Fruit fly (Drosophila melanogaster) whole organism, embryonic: ENCODE results near the gene Snx1.

Experiments
- Bgb ChIP-seq: fragments of 200-800 bp; sonication (Bioruptor generic); IDR thresholded peaks from 2 replicates; pipeline ENCODE4 v1.3.6; 2022; ENCODE audit warnings: missing biosample characterization, missing genetic modification characterization; ENCODE audit not compliant: partially characterized antibody
- Blimp-1 ChIP-seq: fragments of 200-800 bp; sonication (Bioruptor generic); optimal IDR thresholded peaks from 3 replicates; lab custom pipeline; 2018; ENCODE audit warnings: missing biosample characterization, missing genetic modification characterization, mild to moderate bottlenecking, moderate library complexity, missing genetic modification reagents
- CG12744 ChIP-seq: fragments of 200-800 bp; sonication (Bioruptor generic); optimal IDR thresholded peaks from 2 replicates; lab custom pipeline; 2016; ENCODE audit warnings: missing biosample characterization, missing genetic modification characterization
- CG12942 ChIP-seq: fragments of 200-800 bp; sonication (Bioruptor generic); optimal IDR thresholded peaks from 3 replicates; lab custom pipeline; 2016; ENCODE audit warnings: missing biosample characterization, missing genetic modification characterization
- CG13894 ChIP-seq: fragments of 200-800 bp; sonication (Bioruptor generic); optimal IDR thresholded peaks from 3 replicates; lab custom pipeline; 2018; ENCODE audit warnings: missing biosample characterization, mild to moderate bottlenecking, missing genetic modification characterization, moderate library complexity
- CG14965 ChIP-seq: fragments of 200-800 bp; sonication (Bioruptor generic); optimal IDR thresholded peaks from 2 replicates; lab custom pipeline; 2016; ENCODE audit warnings: missing biosample characterization, missing genetic modification characterization, borderline replicate concordance
- CG15696 ChIP-seq: fragments of 200-800 bp; sonication (Bioruptor generic); optimal IDR thresholded peaks from 2 replicates; lab custom pipeline; 2019; ENCODE audit warnings: missing biosample characterization, mild to moderate bottlenecking, missing genetic modification characterization, moderate library complexity
- CG1602 ChIP-seq: fragments of 200-800 bp; sonication (Bioruptor generic); optimal IDR thresholded peaks from 3 replicates; lab custom pipeline; 2016; ENCODE audit warnings: missing biosample characterization, missing genetic modification characterization
- CG17829 ChIP-seq: fragments of 200-800 bp; optimal IDR thresholded peaks from 2 replicates; lab custom pipeline; 2019; ENCODE audit warnings: missing biosample characterization, mild to moderate bottlenecking, missing genetic modification characterization, moderate library complexity
- CG18764 ChIP-seq: fragments of 200-800 bp; sonication (Bioruptor generic); optimal IDR thresholded peaks from 3 replicates; lab custom pipeline; 2016; ENCODE audit warnings: missing biosample characterization, missing genetic modification characterization
- CG30020 ChIP-seq: fragments of 200-800 bp; optimal IDR thresholded peaks from 2 replicates; lab custom pipeline; 2019; ENCODE audit warnings: missing biosample characterization, mild to moderate bottlenecking, missing genetic modification characterization, moderate library complexity
- CG31441 ChIP-seq: fragments of 200-800 bp; sonication (Bioruptor generic); IDR thresholded peaks from 2 replicates; pipeline ENCODE4 v1.3.6; 2022; ENCODE audit warnings: missing biosample characterization, missing genetic modification characterization
- CG32532 ChIP-seq: fragments of 200-800 bp; sonication (Bioruptor generic); IDR thresholded peaks from 2 replicates; pipeline ENCODE4 v1.3.6; 2022; ENCODE audit warnings: missing biosample characterization, missing genetic modification characterization
- CG3847 ChIP-seq: fragments of 200-800 bp; sonication (Bioruptor generic); IDR thresholded peaks from 2 replicates; pipeline ENCODE4 v1.3.6; 2022; ENCODE audit warnings: missing biosample characterization, missing genetic modification characterization
- CG4360 ChIP-seq: fragments of 200-800 bp; sonication (Bioruptor generic); IDR thresholded peaks from 2 replicates; pipeline ENCODE4 v1.3.6; 2022; ENCODE audit warnings: missing biosample characterization, missing genetic modification characterization
- CG7372 ChIP-seq: fragments of 200-800 bp; sonication (Bioruptor generic); IDR thresholded peaks from 2 replicates; pipeline ENCODE4 v1.3.6; 2022; ENCODE audit warnings: missing biosample characterization, missing genetic modification characterization
- CG7839 ChIP-seq: fragments of 200-800 bp; sonication (Bioruptor generic); optimal IDR thresholded peaks from 3 replicates; lab custom pipeline; 2018; ENCODE audit warnings: missing biosample characterization, mild to moderate bottlenecking, missing genetic modification characterization, moderate library complexity
- CG9876 ChIP-seq: fragments of 200-800 bp; sonication (Bioruptor generic); optimal IDR thresholded peaks from 2 replicates; lab custom pipeline; 2016; ENCODE audit warnings: missing biosample characterization, missing genetic modification characterization
- Camta ChIP-seq: fragments of 200-800 bp; sonication (Bioruptor generic); optimal IDR thresholded peaks from 2 replicates; lab custom pipeline; 2016; ENCODE audit warnings: missing biosample characterization, missing genetic modification characterization
- Dbx ChIP-seq: fragments of 200-800 bp; sonication (Bioruptor generic); IDR thresholded peaks from 3 replicates; pipeline ENCODE4 v1.3.6; 2022; ENCODE audit warnings: missing biosample characterization, missing genetic modification characterization
- Dp ChIP-seq: fragments of 200-800 bp; sonication (Bioruptor generic); optimal IDR thresholded peaks from 2 replicates; lab custom pipeline; 2018; ENCODE audit warnings: missing biosample characterization, mild to moderate bottlenecking, missing genetic modification characterization, moderate library complexity
- E2f2 ChIP-seq: fragments of 200-800 bp; sonication (Bioruptor generic); IDR thresholded peaks from 2 replicates; pipeline ENCODE4 v1.3.6; 2022; ENCODE audit warnings: missing biosample characterization, missing genetic modification characterization
- Ets65A ChIP-seq: fragments of 200-800 bp; sonication (Bioruptor generic); peaks from one replicate; lab custom pipeline; 2016; ENCODE audit warnings: missing biosample characterization, missing genetic modification characterization
- Fer3 ChIP-seq: fragments of 200-800 bp; sonication (Bioruptor generic); optimal IDR thresholded peaks from 2 replicates; lab custom pipeline; 2018; ENCODE audit warnings: missing biosample characterization, mild to moderate bottlenecking, missing genetic modification characterization, moderate library complexity
- HLH54F ChIP-seq: fragments of 200-800 bp; sonication (Bioruptor generic); optimal IDR thresholded peaks from 3 replicates; lab custom pipeline; 2016; ENCODE audit warnings: missing biosample characterization, missing genetic modification characterization
- Hr51 ChIP-seq, 2 experiments: fragments of 200-800 bp; sonication (Bioruptor generic); optimal IDR thresholded peaks; 2 replicates in 1 of 2; 3 replicates in 1 of 2; lab custom pipeline; 2016 to 2018; ENCODE audit warnings: missing biosample characterization in 2 of 2, missing genetic modification characterization in 2 of 2, mild to moderate bottlenecking in 1 of 2, moderate library complexity in 1 of 2
- Hsf ChIP-seq: fragments of 200-800 bp; sonication (Bioruptor generic); optimal IDR thresholded peaks from 3 replicates; lab custom pipeline; 2016; ENCODE audit warnings: missing biosample characterization, missing genetic modification characterization
- Lim3 ChIP-seq: fragments of 200-800 bp; sonication (Bioruptor generic); IDR thresholded peaks from 2 replicates; pipeline ENCODE4 v1.3.6; 2022; ENCODE audit warnings: missing biosample characterization, missing genetic modification characterization
- Oli ChIP-seq: fragments of 200-800 bp; sonication (Bioruptor generic); optimal IDR thresholded peaks from 2 replicates; lab custom pipeline; 2018; ENCODE audit warnings: missing biosample characterization, mild to moderate bottlenecking, missing genetic modification characterization, moderate library complexity
- Sox102F ChIP-seq: fragments of 200-800 bp; sonication (Bioruptor generic); optimal IDR thresholded peaks from 2 replicates; lab custom pipeline; 2018; ENCODE audit warnings: missing biosample characterization, mild to moderate bottlenecking, missing genetic modification characterization, moderate library complexity
- TFAM ChIP-seq: fragments of 200-800 bp; sonication (Bioruptor generic); optimal IDR thresholded peaks from 2 replicates; lab custom pipeline; 2017; ENCODE audit warnings: missing biosample characterization, missing genetic modification characterization, inconsistent platforms
- Trl ChIP-seq, 3 experiments: fragments of >200 bp in 2 of 3; fragments of 200-800 bp in 1 of 3; sonication (Bioruptor generic) in 1 of 3; optimal IDR thresholded peaks; 2 replicates in 1 of 3; 3 replicates in 2 of 3; lab custom pipeline; 2016 to 2017; ENCODE audit warnings: missing biosample characterization in 1 of 3, missing genetic modification characterization in 1 of 3
- YL-1 ChIP-seq: fragments of 200-800 bp; sonication (Bioruptor generic); optimal IDR thresholded peaks from 3 replicates; lab custom pipeline; 2017; ENCODE audit warnings: missing biosample characterization, mild to moderate bottlenecking, missing genetic modification characterization
- amos ChIP-seq: fragments of 200-800 bp; sonication (Bioruptor generic); IDR thresholded peaks from 2 replicates; pipeline ENCODE4 v1.3.6; 2022; ENCODE audit warnings: missing biosample characterization, missing genetic modification characterization; ENCODE audit not compliant: partially characterized antibody
- ap ChIP-seq: fragments of 200-800 bp; sonication (Bioruptor generic); IDR thresholded peaks from 2 replicates; pipeline ENCODE4 v1.3.6; 2022; ENCODE audit warnings: missing biosample characterization, missing genetic modification characterization
- ara ChIP-seq: fragments of 200-800 bp; sonication (Bioruptor generic); IDR thresholded peaks from 2 replicates; pipeline ENCODE4 v1.3.6; 2022; ENCODE audit warnings: missing biosample characterization, missing genetic modification characterization
- ase ChIP-seq: fragments of 200-800 bp; sonication (Bioruptor generic); IDR thresholded peaks from 3 replicates; pipeline ENCODE4 v1.3.6; 2022; ENCODE audit warnings: missing biosample characterization, missing genetic modification characterization
- dimm ChIP-seq: fragments of 200-800 bp; sonication (Bioruptor generic); IDR thresholded peaks from 2 replicates; pipeline ENCODE4 v1.3.6; 2022; ENCODE audit warnings: missing biosample characterization, missing genetic modification characterization
- gcm ChIP-seq: fragments of 200-800 bp; sonication (Bioruptor generic); optimal IDR thresholded peaks from 2 replicates; lab custom pipeline; 2019; ENCODE audit warnings: missing biosample characterization, mild to moderate bottlenecking, missing genetic modification characterization, moderate library complexity
- hbn ChIP-seq: fragments of 200-800 bp; sonication (Bioruptor generic); IDR thresholded peaks from 2 replicates; pipeline ENCODE4 v1.3.6; 2022; ENCODE audit warnings: missing biosample characterization, missing genetic modification characterization; ENCODE audit not compliant: partially characterized antibody
- inv ChIP-seq: fragments of 200-800 bp; sonication (Bioruptor generic); IDR thresholded peaks from 2 replicates; pipeline ENCODE4 v1.3.6; 2022; ENCODE audit warnings: missing biosample characterization, missing genetic modification characterization; ENCODE audit not compliant: partially characterized antibody
- knrl ChIP-seq: fragments of 200-800 bp; sonication (Bioruptor generic); IDR thresholded peaks from 3 replicates; pipeline ENCODE4 v1.3.6; 2022; ENCODE audit warnings: missing biosample characterization, missing genetic modification characterization; ENCODE audit not compliant: partially characterized antibody
- pita ChIP-seq: fragments of 200-800 bp; sonication (Bioruptor generic); optimal IDR thresholded peaks from 2 replicates; lab custom pipeline; 2017; ENCODE audit warnings: missing biosample characterization, mild to moderate bottlenecking, missing genetic modification characterization
- sc ChIP-seq, 3 experiments: fragments of >200 bp in 2 of 3; fragments of 200-800 bp in 1 of 3; sonication (Bioruptor generic) in 1 of 3; optimal IDR thresholded peaks; 2 replicates in 2 of 3; 3 replicates in 1 of 3; lab custom pipeline; 2017; ENCODE audit warnings: mild to moderate bottlenecking in 1 of 3, missing biosample characterization in 1 of 3, missing genetic modification characterization in 1 of 3, missing genetic modification reagents in 1 of 3
- schlank ChIP-seq: fragments of 200-800 bp; sonication (Bioruptor generic); optimal IDR thresholded peaks from 2 replicates; lab custom pipeline; 2018; ENCODE audit warnings: missing biosample characterization, mild to moderate bottlenecking, missing genetic modification characterization
- sima ChIP-seq: fragments of 200-800 bp; sonication (Bioruptor generic); optimal IDR thresholded peaks from 2 replicates; lab custom pipeline; 2016; ENCODE audit warnings: missing biosample characterization, missing genetic modification characterization
- unpg ChIP-seq: fragments of 200-800 bp; sonication (Bioruptor generic); optimal IDR thresholded peaks from 3 replicates; lab custom pipeline; 2018; ENCODE audit warnings: missing biosample characterization, mild to moderate bottlenecking, missing genetic modification characterization, moderate library complexity
- usp ChIP-seq: fragments of >200 bp; optimal IDR thresholded peaks from 2 replicates; lab custom pipeline; 2017; ENCODE audit warnings: missing biosample characterization, missing genetic modification characterization
- zf30C ChIP-seq: fragments of 200-800 bp; sonication (Bioruptor generic); optimal IDR thresholded peaks from 3 replicates; lab custom pipeline; 2018; ENCODE audit warnings: missing biosample characterization, mild to moderate bottlenecking, missing genetic modification characterization

Snx1 gene

DNA sequence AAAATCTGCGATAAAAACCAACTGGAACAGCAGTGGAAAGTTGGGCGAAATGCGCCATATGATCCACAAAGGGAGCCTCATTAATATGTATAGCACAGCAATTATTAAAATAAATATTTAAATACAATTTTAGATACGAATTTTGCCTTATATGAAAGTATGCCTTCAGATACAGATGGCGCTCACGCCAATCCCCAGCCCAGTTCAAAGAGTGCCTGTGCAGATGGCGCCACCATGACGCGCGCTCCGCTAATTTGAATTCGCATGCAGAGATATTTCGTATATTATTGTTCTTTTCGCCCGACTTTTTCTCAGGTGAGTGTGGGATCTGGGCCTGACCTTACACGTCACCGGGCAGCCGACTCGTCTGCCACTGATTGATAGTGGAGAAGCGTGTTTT lies 22.8 kb downstream of the Snx1 start, which contains the start of gene Pgant4 (continued):
- TF ChIP-seq Fer3 (tag; lab: Kevin White, UChicago) (no peak), CG18764 (peak; percentile 17), YL-1 (GFP tag; lab: Kevin White, UChicago) (no peak), ara (0 out of 2 replicates have a peak, but pooled peaks have one; percentile 17), CG9876 (peak; percentile 32), Hsf (GFP tag; lab: Kevin White, UChicago) (peak; percentile 67), CG12942 (GFP tag; lab: Kevin White, UChicago) (peak; percentile 2), CG12744 (GFP tag; lab: Kevin White, UChicago) (peak; percentile 45), zf30C (GFP tag; lab: Kevin White, UChicago) (no peak), Lim3 (GFP tag; lab: Robert Waterston, UW) (no peak), Hr51 (GFP tag; optimal IDR thresholded peaks at IDR 0.05; lab: Kevin White, UChicago) (no peak), knrl (GFP tag; lab: Robert Waterston, UW) (no peak; the same call in 2 of the 3 replicates), schlank (tag; lab: Kevin White, UChicago) (peak; percentile 16), Camta (peak; percentile 35), CG15696 (tag; lab: Kevin White, UChicago) (peak; percentile 56), inv (GFP tag; lab: Robert Waterston, UW) (no peak), CG3847 (GFP tag; lab: Robert Waterston, UW) (peak; percentile 62), E2f2 (peak; percentile 99), amos (GFP tag; lab: Robert Waterston, UW) (peak; percentile 28; the same call in 1 of the 2 replicates), CG32532 (GFP tag; lab: Robert Waterston, UW) (peak; percentile 93), ase (GFP tag; lab: Robert Waterston, UW) (peak; percentile 52; the same call in 1 of the 3 replicates), CG17829 (tag; lab: Kevin White, UChicago) (peak; percentile 74), sima (no peak), sc (optimal IDR thresholded peaks at IDR 0.05; lab: Kevin White, UChicago) (no peak), sc (GFP tag; optimal IDR thresholded peaks at IDR 0.05; lab: Kevin White, UChicago) (no peak), HLH54F (peak; percentile 13), dimm (GFP tag; lab: Robert Waterston, UW) (no peak), CG14965 (GFP tag; lab: Kevin White, UChicago) (no peak), CG4360 (GFP tag; lab: Robert Waterston, UW) (no peak), pita (GFP tag; lab: Kevin White, UChicago) (peak; percentile 9), Trl (optimal IDR thresholded peaks at IDR 0.05; lab: Kevin White, UChicago) (no peak), Trl (GFP tag; optimal IDR thresholded peaks at IDR 0.05; lab: Kevin White, UChicago) (peak; percentile 32), gcm (GFP tag; lab: Kevin White, UChicago) (no peak), CG31441 (GFP tag; lab: Robert Waterston, UW) (peak; percentile 28; the same call in 1 of the 2 replicates), CG1602 (peak; percentile 13), Dp (GFP tag; lab: Kevin White, UChicago) (peak; percentile 97), Sox102F (GFP tag; lab: Kevin White, UChicago) (no peak), CG7839 (tag; lab: Kevin White, UChicago) (peak; percentile 67), CG7372 (GFP tag; lab: Robert Waterston, UW) (peak; percentile 55; the same call in 1 of the 2 replicates), CG30020 (tag; lab: Kevin White, UChicago) (no peak), Ets65A (GFP tag; lab: Kevin White, UChicago) (peak; percentile 41), Dbx (GFP tag; lab: Robert Waterston, UW) (peak; percentile 84), CG13894 (tag; lab: Kevin White, UChicago) (peak; percentile 88), Bgb (peak; percentile 47), unpg (GFP tag; lab: Kevin White, UChicago) (peak; percentile 40), hbn (GFP tag; lab: Robert Waterston, UW) (no peak), Blimp-1 (GFP tag; lab: Kevin White, UChicago) (no peak), Oli (tag; lab: Kevin White, UChicago) (peak; percentile 30), usp (GFP tag; lab: Kevin White, UChicago) (no peak), ap (GFP tag; lab: Robert Waterston, UW) (peak; percentile 32; the same call in 1 of the 2 replicates), TFAM (no peak)
